Worm (Caenorhabditis elegans) whole organism, L4/young adult: Measurements from ENCODE around the gene tyr-6.

Experiments
- dao-5 ChIP-seq: sonication (generic microtip); optimal IDR thresholded peaks from 2 replicates; lab custom pipeline; 2016; ENCODE audit warnings: missing genotype, missing genetic modification characterization, moderate library complexity, missing compliant biosample characterization
- him-1 ChIP-seq: sonication (generic microtip); optimal IDR thresholded peaks from 2 replicates; lab custom pipeline; 2016; ENCODE audit warnings: missing genotype, missing genetic modification reagents, missing genetic modification characterization, missing compliant biosample characterization

DNA sequence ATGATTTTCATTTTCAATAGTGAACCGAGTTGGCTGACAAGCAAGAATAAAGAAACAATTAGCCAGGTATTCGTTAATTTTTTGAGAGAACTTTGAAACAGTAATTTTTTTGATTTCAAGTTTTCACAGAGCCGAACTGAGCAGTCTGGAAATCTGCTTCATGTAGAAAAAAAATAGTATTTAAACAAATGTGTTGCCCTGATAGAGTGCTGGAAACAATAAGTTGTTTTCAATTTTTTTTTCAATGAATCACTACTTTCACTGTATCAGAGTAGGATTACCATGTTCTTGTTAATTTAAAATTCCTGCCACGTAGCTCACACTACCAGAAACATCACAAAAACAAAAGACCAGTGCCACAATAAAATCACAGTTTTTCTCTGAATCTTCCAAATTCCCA lies 20.1 kb downstream of the tyr-6 start:
- TF ChIP-seq him-1 (tag; lab: Kevin White, UChicago) = no peak
- no peak for TF ChIP-seq dao-5 (tag; lab: Kevin White, UChicago)
